Worm (Caenorhabditis elegans): ENCODE data around the gene C27C12.1.

- TF ChIP-seq unc-62 (GFP tag; optimal IDR thresholded peaks at IDR 0.05), result no peak
- no peak for TF ChIP-seq pha-4 (tag; optimal IDR thresholded peaks at IDR 0.05)
- no peak for TF ChIP-seq ztf-28 (GFP tag; IDR thresholded peaks at IDR 0.05)
- no peak for TF ChIP-seq lin-40 (tag; optimal IDR thresholded peaks at IDR 0.05)
- TF ChIP-seq ceh-91 (GFP tag; IDR thresholded peaks at IDR 0.05), result no peak
- no peak for TF ChIP-seq hrde-1 (tag; optimal IDR thresholded peaks at IDR 0.05; ENCODE audit: borderline replicate concordance)
Observed at ce11 chrX:14897192-14897591, 43.6 kb upstream of the C27C12.1 start.
